Fruit fly (Drosophila melanogaster) S2 (cell line): ENCODE results near the gene srl.

Experiments used
- CG8478 ChIP-seq: fragments of >200 bp; optimal IDR thresholded peaks from 2 replicates; lab custom pipeline; 2018
- CTCF ChIP-seq, 2 experiments: fragments of >200 bp; optimal IDR thresholded peaks; 2 replicates each; lab custom pipeline; 2018

DNA sequence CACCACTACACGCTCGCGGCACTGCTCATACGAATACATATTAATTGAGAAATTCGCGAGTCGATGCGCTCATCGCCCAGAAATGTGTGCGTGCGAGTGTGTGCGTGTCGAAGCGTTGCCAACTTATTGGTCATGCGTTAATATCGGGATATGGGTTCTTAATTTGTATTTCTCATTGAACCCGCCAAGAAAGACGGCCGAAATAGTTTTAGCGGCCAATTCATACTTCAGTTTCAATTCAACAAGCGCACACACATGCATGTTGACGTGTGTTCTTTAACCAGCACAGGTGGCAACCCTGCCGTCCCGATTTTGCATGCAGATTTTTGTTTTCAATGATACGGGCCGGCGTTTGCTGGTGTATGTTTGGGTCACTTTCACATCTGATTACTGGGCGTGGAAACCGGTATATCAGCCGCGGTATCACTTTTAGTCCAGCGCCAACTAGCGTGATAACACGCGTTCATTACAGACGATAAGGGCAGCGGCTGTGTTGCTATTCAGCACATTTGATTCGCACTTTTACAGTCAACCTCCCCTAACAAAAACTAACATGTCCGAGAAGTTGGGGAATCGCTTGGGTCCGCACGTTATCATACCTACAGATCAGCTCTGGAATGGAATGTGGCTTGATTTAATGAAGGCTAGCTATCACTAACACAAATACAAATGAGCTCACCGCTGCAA lies 25.3 kb downstream of the srl start:
- TF ChIP-seq CTCF (optimal IDR thresholded peaks at IDR 0.05; lab: Kevin White, UChicago) (no peak), CG8478 (no peak)
